Worm (Caenorhabditis elegans) whole organism, L4 larva: Measurements from ENCODE around the gene best-1.

ENCODE experiments used
- D1046.2 ChIP-seq: fragments of 200-800 bp; sonication (Bioruptor generic); IDR thresholded peaks from 2 replicates; pipeline ENCODE4 v1.3.6; 2022; ENCODE audit warnings: missing genetic modification characterization, missing compliant biosample characterization
- F37D6.2 ChIP-seq: sonication (generic microtip); optimal IDR thresholded peaks from 2 replicates; lab custom pipeline; 2016; ENCODE audit warnings: mild to moderate bottlenecking, missing genetic modification characterization, missing compliant biosample characterization
- F49E8.2 ChIP-seq: sonication (generic microtip); optimal IDR thresholded peaks from 2 replicates; lab custom pipeline; 2016; ENCODE audit warnings: missing compliant biosample characterization, mild to moderate bottlenecking, missing genetic modification characterization, borderline replicate concordance
- R02D3.7 ChIP-seq: fragments of 150-350 bp; sonication (generic microtip); optimal IDR thresholded peaks from 3 replicates; lab custom pipeline; 2014; ENCODE audit warnings: missing biosample characterization, missing genetic modification characterization
- Y105C5A.15 ChIP-seq: fragments of 200-800 bp; sonication (Bioruptor generic); IDR thresholded peaks from 2 replicates; pipeline ENCODE4 v1.3.6; 2022; ENCODE audit warnings: missing genetic modification characterization, missing compliant biosample characterization
- Y5F2A.4 ChIP-seq: fragments of 200-800 bp; sonication (Bioruptor generic); optimal IDR thresholded peaks from 2 replicates; lab custom pipeline; 2018; ENCODE audit warnings: mild to moderate bottlenecking, missing genetic modification characterization, missing compliant biosample characterization
- ZK337.2 ChIP-seq: fragments of 200-800 bp; sonication (Bioruptor generic); IDR thresholded peaks from 2 replicates; pipeline ENCODE4 v1.3.6; 2022; ENCODE audit warnings: missing genetic modification reagents, missing genetic modification characterization, missing compliant biosample characterization
- arid-1 ChIP-seq: fragments of 200-800 bp; sonication (Bioruptor generic); conservative IDR thresholded peaks from 2 replicates; pipeline ENCODE4 v1.3.6; 2022; ENCODE audit warnings: missing genetic modification reagents, missing genetic modification characterization, missing compliant biosample characterization
- ceh-20 ChIP-seq: fragments of 200-800 bp; sonication (Bioruptor generic); IDR thresholded peaks from 2 replicates; pipeline ENCODE4 v1.3.6; 2022; ENCODE audit warnings: missing genetic modification reagents, missing genetic modification characterization, missing compliant biosample characterization
- ceh-62 ChIP-seq: sonication (generic microtip); optimal IDR thresholded peaks from 2 replicates; lab custom pipeline; 2017; ENCODE audit warnings: missing biosample characterization, missing genetic modification characterization
- cey-2 ChIP-seq: sonication (generic microtip); optimal IDR thresholded peaks from 3 replicates; lab custom pipeline; 2017; ENCODE audit warnings: missing genetic modification characterization, mild to moderate bottlenecking, missing compliant biosample characterization, antibody characterized with exemption, borderline replicate concordance; ENCODE audit not compliant: insufficient read depth
- daf-12 ChIP-seq: fragments of 150-350 bp; optimal IDR thresholded peaks from 2 replicates; lab custom pipeline; 2014; ENCODE audit warnings: missing biosample characterization, missing genetic modification reagents, missing genetic modification characterization
- daf-16 ChIP-seq, 3 experiments: sonication (generic microtip); optimal IDR thresholded peaks; 2 replicates each; lab custom pipeline; 2016 to 2017; ENCODE audit warnings: missing genetic modification characterization in 3 of 3, missing genetic modification reagents in 3 of 3, mild to moderate bottlenecking in 2 of 3, missing compliant biosample characterization in 2 of 3, missing biosample characterization in 1 of 3, moderate library complexity in 1 of 3
- dmd-9 ChIP-seq: fragments of 200-800 bp; sonication (Bioruptor generic); IDR thresholded peaks from 2 replicates; pipeline ENCODE4 v1.3.6; 2022; ENCODE audit warnings: missing genetic modification reagents, missing genetic modification characterization, missing compliant biosample characterization
- dve-1 ChIP-seq: sonication (generic microtip); optimal IDR thresholded peaks from 2 replicates; lab custom pipeline; 2017; ENCODE audit warnings: antibody characterized with exemption, mild to moderate bottlenecking, missing genetic modification characterization, missing compliant biosample characterization; ENCODE audit not compliant: insufficient read depth
- egl-27 ChIP-seq: sonication (generic microtip); optimal IDR thresholded peaks from 3 replicates; lab custom pipeline; 2017; ENCODE audit warnings: missing biosample characterization, missing genetic modification reagents, missing genetic modification characterization
- fkh-10 ChIP-seq: fragments of 150-350 bp; optimal IDR thresholded peaks from 2 replicates; lab custom pipeline; 2014; ENCODE audit warnings: missing biosample characterization, missing genetic modification reagents, missing genetic modification characterization
- hif-1 ChIP-seq, 2 experiments: sonication (generic microtip); optimal IDR thresholded peaks; 2 replicates each; lab custom pipeline; 2016 to 2017; ENCODE audit warnings: missing compliant biosample characterization in 2 of 2, missing genetic modification characterization in 2 of 2, missing genetic modification reagents in 2 of 2, missing genotype in 2 of 2, mild to moderate bottlenecking in 1 of 2
- hlh-30 ChIP-seq: sonication (generic microtip); optimal IDR thresholded peaks from 2 replicates; lab custom pipeline; 2017; ENCODE audit warnings: antibody characterized with exemption, mild to moderate bottlenecking, missing genetic modification characterization, missing compliant biosample characterization; ENCODE audit not compliant: insufficient read depth
- hmg-1.1 ChIP-seq: fragments of 200-800 bp; sonication (Bioruptor generic); IDR thresholded peaks from 2 replicates; pipeline ENCODE4 v1.3.6; 2022; ENCODE audit warnings: missing genetic modification reagents, missing genetic modification characterization, missing compliant biosample characterization
- jun-1 ChIP-seq: fragments of 150-350 bp; optimal IDR thresholded peaks from 2 replicates; lab custom pipeline; 2014; ENCODE audit warnings: missing biosample characterization, missing genetic modification reagents, missing genetic modification characterization
- lin-1 ChIP-seq: fragments of 200-800 bp; sonication (Bioruptor generic); IDR thresholded peaks from 2 replicates; pipeline ENCODE4 v1.3.6; 2022; ENCODE audit warnings: missing genetic modification reagents, missing genetic modification characterization, missing compliant biosample characterization
- lin-38 ChIP-seq: fragments of 200-800 bp; sonication (Bioruptor generic); IDR thresholded peaks from 2 replicates; pipeline ENCODE4 v1.3.6; 2022; ENCODE audit warnings: missing genetic modification reagents, missing genetic modification characterization, missing compliant biosample characterization
- madf-5 ChIP-seq, 2 experiments: fragments of 200-800 bp; sonication (Bioruptor generic); IDR thresholded peaks; 2 replicates each; pipeline ENCODE4 v1.3.6; 2022; ENCODE audit warnings: missing compliant biosample characterization in 2 of 2, missing genetic modification characterization in 2 of 2
- mdl-1 ChIP-seq, 2 experiments: fragments of 150-350 bp in 1 of 2; sonication (generic microtip) in 1 of 2; optimal IDR thresholded peaks; 2 replicates each; lab custom pipeline; 2014 to 2017; ENCODE audit warnings: missing biosample characterization in 2 of 2, missing genetic modification characterization in 2 of 2
- nhr-102 ChIP-seq: sonication (generic microtip); optimal IDR thresholded peaks from 2 replicates; lab custom pipeline; 2016; ENCODE audit warnings: mild to moderate bottlenecking, missing genetic modification characterization, moderate library complexity, missing compliant biosample characterization
- nhr-48 ChIP-seq: sonication (generic microtip); optimal IDR thresholded peaks from 2 replicates; lab custom pipeline; 2016; ENCODE audit warnings: mild to moderate bottlenecking, missing genetic modification characterization, missing compliant biosample characterization
- nhr-77 ChIP-seq: fragments of 150-350 bp; optimal IDR thresholded peaks from 2 replicates; lab custom pipeline; 2014; ENCODE audit warnings: missing biosample characterization, missing genetic modification characterization
- pha-4 ChIP-seq, 2 experiments: fragments of 150-350 bp in 1 of 2; fragments of 200-800 bp in 1 of 2; sonication (Bioruptor generic) in 1 of 2; IDR thresholded peaks in 1 of 2; optimal IDR thresholded peaks in 1 of 2; 2 replicates each; pipeline versions ENCODE4 v1.3.6 to Lab custom; 2014 to 2022; ENCODE audit warnings: missing genetic modification characterization in 2 of 2, missing genetic modification reagents in 2 of 2, missing biosample characterization in 1 of 2, missing compliant biosample characterization in 1 of 2
- rbr-2 ChIP-seq: sonication (generic microtip); optimal IDR thresholded peaks from 2 replicates; lab custom pipeline; 2016; ENCODE audit warnings: missing genotype, missing genetic modification characterization, missing compliant biosample characterization
- sdz-12 ChIP-seq: fragments of 200-800 bp; sonication (Bioruptor generic); optimal IDR thresholded peaks from 2 replicates; lab custom pipeline; 2018; ENCODE audit warnings: mild to moderate bottlenecking, missing genetic modification characterization, missing compliant biosample characterization
- set-16 ChIP-seq: fragments of 200-800 bp; sonication (Bioruptor generic); IDR thresholded peaks from 2 replicates; pipeline ENCODE4 v1.3.6; 2022; ENCODE audit warnings: missing genetic modification reagents, missing genetic modification characterization, missing compliant biosample characterization
- snpc-1.2 ChIP-seq: fragments of 200-800 bp; sonication (Bioruptor generic); IDR thresholded peaks from 2 replicates; pipeline ENCODE4 v1.3.6; 2022; ENCODE audit warnings: missing genetic modification reagents, missing genetic modification characterization, missing compliant biosample characterization
- snpc-4 ChIP-seq: fragments of 150-350 bp; optimal IDR thresholded peaks from 2 replicates; lab custom pipeline; 2014; ENCODE audit warnings: missing biosample characterization, missing genetic modification characterization
- unc-130 ChIP-seq: sonication (generic microtip); optimal IDR thresholded peaks from 2 replicates; lab custom pipeline; 2016; ENCODE audit warnings: missing genetic modification reagents, missing genetic modification characterization, missing compliant biosample characterization
- unc-39 ChIP-seq: sonication (generic microtip); optimal IDR thresholded peaks from 2 replicates; lab custom pipeline; 2017; ENCODE audit warnings: missing biosample characterization, missing genetic modification characterization
- zag-1 ChIP-seq: fragments of 150-350 bp; optimal IDR thresholded peaks from 2 replicates; lab custom pipeline; 2014; ENCODE audit warnings: missing biosample characterization, missing genetic modification characterization
- zfp-3 ChIP-seq: fragments of 200-800 bp; sonication (Bioruptor generic); conservative IDR thresholded peaks from 2 replicates; pipeline ENCODE4 v1.3.6; 2022; ENCODE audit warnings: missing genetic modification reagents, missing genetic modification characterization, missing compliant biosample characterization
- zip-2 ChIP-seq: fragments of 150-350 bp; optimal IDR thresholded peaks from 2 replicates; lab custom pipeline; 2014; ENCODE audit warnings: missing biosample characterization, missing genetic modification characterization

The best-1 gene

ce11 chrIV:13098652-13099051 lies 10.9 kb downstream of the best-1 start, which contains the start of the genes dli-1, tin-9.2 and exos-4.1 (continued):
- no peak for TF ChIP-seq daf-16 (GFP tag; optimal IDR thresholded peaks at IDR 0.05; lab: Kevin White, UChicago)
- peak; percentile 35 for TF ChIP-seq daf-16 (tag; optimal IDR thresholded peaks at IDR 0.05; lab: Kevin White, UChicago)
- TF ChIP-seq mdl-1 (tag; optimal IDR thresholded peaks at IDR 0.05; lab: Kevin White, UChicago) = no peak
- TF ChIP-seq nhr-102 (tag; lab: Kevin White, UChicago) = no peak
- TF ChIP-seq pha-4 (GFP tag; IDR thresholded peaks at IDR 0.05; lab: Robert Waterston, UW) = 0 out of 2 replicates have a peak, but pooled peaks have one; percentile 33
- no peak for TF ChIP-seq pha-4 (tag; optimal IDR thresholded peaks at IDR 0.05; lab: Kevin White, UChicago)
- TF ChIP-seq arid-1 (GFP tag; lab: Robert Waterston, UW) = peak; percentile 42
- TF ChIP-seq unc-130 = peak; percentile 28
- peak; percentile 65 for TF ChIP-seq hmg-1.1
- TF ChIP-seq snpc-4 (tag; lab: Kevin White, UChicago) = no peak
- TF ChIP-seq Y105C5A.15 (GFP tag; lab: Robert Waterston, UW) = no peak
- no peak for TF ChIP-seq cey-2
- TF ChIP-seq set-16 (GFP tag; lab: Robert Waterston, UW) = no peak
- TF ChIP-seq snpc-1.2 (GFP tag; lab: Robert Waterston, UW) = peak; percentile 80
- TF ChIP-seq nhr-77 (tag; lab: Kevin White, UChicago) = no peak
- no peak for TF ChIP-seq zag-1 (tag; lab: Kevin White, UChicago)
- TF ChIP-seq daf-12 = no peak
- TF ChIP-seq R02D3.7 = no peak
- peak; percentile 34 for TF ChIP-seq fkh-10 (GFP tag; lab: Kevin White, UChicago)
- no peak for TF ChIP-seq D1046.2 (GFP tag; lab: Robert Waterston, UW)
- no peak for TF ChIP-seq unc-39 (tag; lab: Kevin White, UChicago)
- no peak for TF ChIP-seq zip-2

ce11 chrIV:13096778-13097177 lies 12.8 kb downstream of the best-1 start:
- no peak for TF ChIP-seq lin-1 (GFP tag; lab: Robert Waterston, UW)
- no peak for TF ChIP-seq zfp-3 (GFP tag; lab: Robert Waterston, UW)
- no peak for TF ChIP-seq set-16 (GFP tag; lab: Robert Waterston, UW)
- no peak for TF ChIP-seq egl-27
- TF ChIP-seq F49E8.2 = peak; percentile 44
- TF ChIP-seq R02D3.7 = no peak
- TF ChIP-seq F37D6.2 (tag; lab: Kevin White, UChicago) = no peak
- no peak for TF ChIP-seq ceh-62
- peak; percentile 26 for TF ChIP-seq unc-130
- no peak for TF ChIP-seq sdz-12 (GFP tag; lab: Kevin White, UChicago)
- no peak for TF ChIP-seq daf-16 (GFP tag; optimal IDR thresholded peaks at IDR 0.05; lab: Kevin White, UChicago)
- TF ChIP-seq daf-16 (tag; optimal IDR thresholded peaks at IDR 0.05; lab: Kevin White, UChicago) = peak; percentile 37
- no peak for TF ChIP-seq ZK337.2 (GFP tag; lab: Robert Waterston, UW)
- TF ChIP-seq jun-1 (tag; lab: Kevin White, UChicago) = no peak
- no peak for TF ChIP-seq Y5F2A.4 (GFP tag; lab: Kevin White, UChicago)
- no peak for TF ChIP-seq madf-5 (GFP tag; IDR thresholded peaks at IDR 0.05; lab: Robert Waterston, UW)
- no peak for TF ChIP-seq dmd-9 (GFP tag; lab: Robert Waterston, UW)
- TF ChIP-seq snpc-1.2 (GFP tag; lab: Robert Waterston, UW) = no peak
- no peak for TF ChIP-seq hmg-1.1
- no peak for TF ChIP-seq hlh-30 (tag; lab: Kevin White, UChicago)
- TF ChIP-seq lin-38 (GFP tag; lab: Robert Waterston, UW) = peak; percentile 62
- no peak for TF ChIP-seq dve-1
- no peak for TF ChIP-seq rbr-2 (tag; lab: Kevin White, UChicago)
- no peak for TF ChIP-seq ceh-20 (GFP tag; lab: Robert Waterston, UW)
- TF ChIP-seq mdl-1 (tag; optimal IDR thresholded peaks at IDR 0.05; lab: Kevin White, UChicago) = no peak
- no peak for TF ChIP-seq hif-1 (tag; optimal IDR thresholded peaks at IDR 0.05; lab: Kevin White, UChicago)
- no peak for TF ChIP-seq nhr-48 (tag; lab: Kevin White, UChicago)
- TF ChIP-seq, all 104 proteins: peak for 4
